Worm (Caenorhabditis elegans): ENCODE measurements around the gene C38H2.3.

DNA sequence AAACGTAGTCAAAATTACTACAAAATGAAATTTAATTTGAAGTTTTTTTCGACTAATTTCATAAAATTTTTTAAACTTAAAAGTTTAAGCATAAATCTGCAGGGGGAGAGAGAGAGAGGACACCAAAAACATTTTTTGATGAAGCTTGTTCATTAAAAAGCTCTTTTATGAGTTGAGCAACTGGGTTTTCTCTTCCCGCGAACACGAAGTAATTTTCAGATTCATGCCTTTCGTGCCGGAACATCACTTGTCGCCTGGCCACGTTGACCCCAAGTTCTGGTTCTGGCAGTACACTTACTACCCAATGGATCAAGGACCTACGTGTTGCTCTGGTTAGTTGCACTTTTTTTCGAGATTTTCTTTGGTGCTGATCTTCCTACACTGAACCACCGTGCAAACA lies 2.6 kb downstream of the C38H2.3 start:
- TF ChIP-seq M03D4.4 (tag; optimal IDR thresholded peaks at IDR 0.05), result no peak
- TF ChIP-seq pha-4 (tag; optimal IDR thresholded peaks at IDR 0.05), result no peak
- no peak for TF ChIP-seq mep-1 (tag; optimal IDR thresholded peaks at IDR 0.05)
- no peak for TF ChIP-seq unc-120 (tag; optimal IDR thresholded peaks at IDR 0.05; ENCODE audit: poor library complexity, severe bottlenecking)
- TF ChIP-seq bed-3 (GFP tag; optimal IDR thresholded peaks at IDR 0.05), result no peak
- no peak for TF ChIP-seq lin-13 (tag; optimal IDR thresholded peaks at IDR 0.05)
- no peak for TF ChIP-seq nhr-76 (tag; optimal IDR thresholded peaks at IDR 0.05)
